Worm (Caenorhabditis elegans) whole organism, L2 larva: ENCODE data around the gene srh-1.

ENCODE experiments used
- C34F6.9 ChIP-seq: fragments of 150-350 bp; optimal IDR thresholded peaks from 2 replicates; lab custom pipeline; 2014; ENCODE audit warnings: missing biosample characterization, missing genetic modification characterization
- F13H6.1 ChIP-seq: sonication (generic microtip); optimal IDR thresholded peaks from 2 replicates; lab custom pipeline; 2016; ENCODE audit warnings: missing genetic modification characterization, missing compliant biosample characterization
- Y55F3AM.14 ChIP-seq: fragments of 200-800 bp; sonication (Bioruptor generic); optimal IDR thresholded peaks from 2 replicates; lab custom pipeline; 2018; ENCODE audit warnings: mild to moderate bottlenecking, missing genetic modification characterization, missing compliant biosample characterization
- ZK546.5 ChIP-seq: sonication (generic microtip); optimal IDR thresholded peaks from 2 replicates; lab custom pipeline; 2017; ENCODE audit warnings: missing biosample characterization, missing genetic modification characterization
- alr-1 ChIP-seq: fragments of 150-350 bp; optimal IDR thresholded peaks from 2 replicates; lab custom pipeline; 2014; ENCODE audit warnings: missing biosample characterization, missing genetic modification characterization
- aly-2 ChIP-seq: fragments of 150-350 bp; optimal IDR thresholded peaks from 2 replicates; lab custom pipeline; 2014; ENCODE audit warnings: missing biosample characterization, missing genetic modification characterization
- ama-1 ChIP-seq: fragments of 150-350 bp; optimal IDR thresholded peaks from 2 replicates; lab custom pipeline; 2018; ENCODE audit warnings: inconsistent platforms
- blmp-1 ChIP-seq: sonication (generic microtip); optimal IDR thresholded peaks from 2 replicates; lab custom pipeline; 2017; ENCODE audit warnings: missing genetic modification characterization, mild to moderate bottlenecking, missing compliant biosample characterization, antibody characterized with exemption, moderate library complexity; ENCODE audit not compliant: insufficient read depth
- ceh-16 ChIP-seq: fragments of 150-350 bp; optimal IDR thresholded peaks from 2 replicates; lab custom pipeline; 2014; ENCODE audit warnings: missing biosample characterization, missing genetic modification characterization
- ceh-82 ChIP-seq: fragments of 150-350 bp; optimal IDR thresholded peaks from 2 replicates; lab custom pipeline; 2014; ENCODE audit warnings: missing biosample characterization, missing genetic modification characterization
- crh-2 ChIP-seq: sonication (generic microtip); optimal IDR thresholded peaks from 2 replicates; lab custom pipeline; 2017; ENCODE audit warnings: missing biosample characterization, missing genetic modification characterization
- dmd-4 ChIP-seq: sonication (generic microtip); optimal IDR thresholded peaks from 2 replicates; lab custom pipeline; 2017; ENCODE audit warnings: missing biosample characterization, missing genetic modification characterization
- egl-27 ChIP-seq: sonication (generic microtip); optimal IDR thresholded peaks from 3 replicates; lab custom pipeline; 2017; ENCODE audit warnings: missing biosample characterization, missing genetic modification reagents, missing genetic modification characterization
- elt-1 ChIP-seq: fragments of 150-350 bp; optimal IDR thresholded peaks from 2 replicates; lab custom pipeline; 2014; ENCODE audit warnings: missing biosample characterization, missing genetic modification characterization
- elt-3 ChIP-seq: sonication (generic microtip); optimal IDR thresholded peaks from 2 replicates; lab custom pipeline; 2017; ENCODE audit warnings: missing biosample characterization, missing genetic modification characterization
- fos-1 ChIP-seq: fragments of 150-350 bp; optimal IDR thresholded peaks from 2 replicates; lab custom pipeline; 2014; ENCODE audit warnings: missing biosample characterization, missing genetic modification characterization
- gmeb-1 ChIP-seq: fragments of 150-350 bp; optimal IDR thresholded peaks from 2 replicates; lab custom pipeline; 2014; ENCODE audit warnings: missing biosample characterization, missing genetic modification characterization
- lin-11 ChIP-seq: fragments of 150-350 bp; sonication (generic microtip); optimal IDR thresholded peaks from 2 replicates; lab custom pipeline; 2014; ENCODE audit warnings: missing biosample characterization, missing genetic modification characterization, inconsistent platforms, mixed read lengths
- lin-39 ChIP-seq: fragments of 150-350 bp; optimal IDR thresholded peaks from 2 replicates; lab custom pipeline; 2014; ENCODE audit warnings: missing biosample characterization, missing genetic modification reagents, missing genetic modification characterization
- lsy-2 ChIP-seq, 2 experiments: fragments of 150-350 bp in 1 of 2; sonication (generic microtip) in 1 of 2; optimal IDR thresholded peaks; 2 replicates each; lab custom pipeline; 2014 to 2017; ENCODE audit warnings: missing biosample characterization in 2 of 2, missing genetic modification characterization in 2 of 2
- mbf-1 ChIP-seq: sonication (generic microtip); optimal IDR thresholded peaks from 2 replicates; lab custom pipeline; 2017; ENCODE audit warnings: missing biosample characterization, missing genetic modification characterization
- mdl-1 ChIP-seq, 2 experiments: fragments of 150-350 bp in 1 of 2; sonication (generic microtip) in 1 of 2; optimal IDR thresholded peaks; 2 replicates each; lab custom pipeline; 2017; ENCODE audit warnings: missing biosample characterization in 2 of 2, missing genetic modification characterization in 2 of 2
- nhr-10 ChIP-seq: sonication (generic microtip); optimal IDR thresholded peaks from 2 replicates; lab custom pipeline; 2017; ENCODE audit warnings: missing biosample characterization, missing genetic modification characterization
- nhr-11 ChIP-seq: fragments of 150-350 bp; optimal IDR thresholded peaks from 2 replicates; lab custom pipeline; 2014; ENCODE audit warnings: missing biosample characterization, missing genetic modification characterization
- nhr-12 ChIP-seq: fragments of 150-350 bp; optimal IDR thresholded peaks from 2 replicates; lab custom pipeline; 2014; ENCODE audit warnings: missing biosample characterization, missing genetic modification characterization
- nhr-129 ChIP-seq: fragments of 150-350 bp; optimal IDR thresholded peaks from 2 replicates; lab custom pipeline; 2014; ENCODE audit warnings: missing biosample characterization, missing genetic modification characterization
- nhr-21 ChIP-seq: fragments of 150-350 bp; optimal IDR thresholded peaks from 2 replicates; lab custom pipeline; 2014; ENCODE audit warnings: missing biosample characterization, missing genetic modification characterization
- nhr-23 ChIP-seq: fragments of 150-350 bp; optimal IDR thresholded peaks from 2 replicates; lab custom pipeline; 2014; ENCODE audit warnings: missing biosample characterization, missing genetic modification reagents, missing genetic modification characterization
- nhr-237 ChIP-seq: fragments of 150-350 bp; optimal IDR thresholded peaks from 2 replicates; lab custom pipeline; 2014; ENCODE audit warnings: missing biosample characterization, missing genetic modification characterization
- nhr-25 ChIP-seq: fragments of 150-350 bp; sonication (generic microtip); optimal IDR thresholded peaks from 3 replicates; lab custom pipeline; 2014; ENCODE audit warnings: missing biosample characterization, missing genetic modification characterization
- nhr-6 ChIP-seq: fragments of 150-350 bp; optimal IDR thresholded peaks from 2 replicates; lab custom pipeline; 2014; ENCODE audit warnings: missing biosample characterization, missing genetic modification characterization
- peb-1 ChIP-seq: fragments of 150-350 bp; optimal IDR thresholded peaks from 2 replicates; lab custom pipeline; 2014; ENCODE audit warnings: missing biosample characterization, missing genetic modification characterization
- sem-4 ChIP-seq: fragments of 150-350 bp; optimal IDR thresholded peaks from 2 replicates; lab custom pipeline; 2014; ENCODE audit warnings: missing biosample characterization, missing genetic modification reagents, missing genetic modification characterization
- skn-1 ChIP-seq: sonication (generic microtip); optimal IDR thresholded peaks from 2 replicates; lab custom pipeline; 2017; ENCODE audit warnings: missing biosample characterization, missing genetic modification characterization
- sma-3 ChIP-seq: sonication (generic microtip); optimal IDR thresholded peaks from 2 replicates; lab custom pipeline; 2016; ENCODE audit warnings: missing genetic modification reagents, missing genetic modification characterization, missing compliant biosample characterization
- sma-9 ChIP-seq, 2 experiments: fragments of 150-350 bp in 1 of 2; sonication (generic microtip) in 1 of 2; optimal IDR thresholded peaks; 2 replicates each; lab custom pipeline; 2014 to 2016; ENCODE audit warnings: missing genetic modification characterization in 2 of 2, mild to moderate bottlenecking in 1 of 2, missing biosample characterization in 1 of 2, missing compliant biosample characterization in 1 of 2, missing genetic modification reagents in 1 of 2, moderate library complexity in 1 of 2
- snpc-4 ChIP-seq: fragments of 150-350 bp; optimal IDR thresholded peaks from 2 replicates; lab custom pipeline; 2014; ENCODE audit warnings: missing biosample characterization, missing genetic modification characterization
- unc-39 ChIP-seq: fragments of 150-350 bp; optimal IDR thresholded peaks from 2 replicates; lab custom pipeline; 2014; ENCODE audit warnings: missing biosample characterization, missing genetic modification characterization
- unc-62 ChIP-seq: fragments of 150-350 bp; optimal IDR thresholded peaks from 2 replicates; lab custom pipeline; 2014; ENCODE audit warnings: missing biosample characterization, missing genetic modification reagents, missing genetic modification characterization
- ztf-1 ChIP-seq: fragments of 200-800 bp; sonication (Bioruptor generic); conservative IDR thresholded peaks from 2 replicates; pipeline ENCODE4 v1.3.6; 2022; ENCODE audit warnings: missing genetic modification characterization, missing compliant biosample characterization
- ztf-11 ChIP-seq: sonication (generic microtip); optimal IDR thresholded peaks from 2 replicates; lab custom pipeline; 2017; ENCODE audit warnings: missing biosample characterization, missing genetic modification characterization
- ztf-4 ChIP-seq: fragments of 150-350 bp; optimal IDR thresholded peaks from 2 replicates; lab custom pipeline; 2014; ENCODE audit warnings: missing biosample characterization, missing genetic modification characterization

Gene srh-1

DNA sequence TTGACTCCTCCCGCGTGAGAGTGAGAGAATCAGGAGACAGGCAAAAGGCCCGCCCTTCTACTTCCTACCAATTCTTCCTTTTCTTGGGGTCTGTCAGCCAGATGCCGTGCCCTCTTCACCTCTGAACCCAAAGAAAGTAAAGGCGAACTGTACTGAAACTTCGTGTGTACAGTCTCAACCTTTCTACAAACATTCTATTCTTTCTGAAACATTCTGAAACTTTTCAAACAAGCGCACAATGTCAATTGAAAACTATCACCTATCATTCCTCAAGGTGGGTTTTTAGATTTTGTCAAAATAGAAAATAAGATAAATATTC, 46.8 kb downstream of the srh-1 start:
- TF ChIP-seq nhr-11 (tag; lab: Kevin White, UChicago) (no peak), ama-1 (peak; percentile 63), sem-4 (tag; lab: Kevin White, UChicago) (no peak)

DNA sequence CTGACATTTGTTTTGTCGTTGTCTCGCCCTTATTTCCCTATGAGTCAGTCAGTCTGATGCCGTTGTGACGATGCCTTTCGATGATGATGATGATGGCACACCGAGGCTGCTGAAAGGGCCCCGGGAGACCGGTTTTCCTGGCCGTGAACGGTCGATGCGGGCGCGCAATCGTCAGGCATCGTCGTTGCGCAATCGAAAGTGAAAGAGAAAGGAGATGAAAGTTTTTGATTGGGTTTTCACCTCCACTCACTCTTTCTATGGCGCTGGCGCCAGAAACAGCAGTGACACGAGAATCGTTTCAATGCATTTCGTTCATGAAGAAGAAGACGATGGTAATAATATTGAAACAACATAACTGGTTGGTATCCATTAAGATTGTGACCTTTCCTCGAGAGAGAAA, 47.3 kb downstream of the srh-1 start:
- peak; percentile 33 for TF ChIP-seq fos-1 (tag; lab: Kevin White, UChicago)
- no peak for TF ChIP-seq ztf-4 (tag; lab: Kevin White, UChicago)
- TF ChIP-seq ceh-82 (tag; lab: Kevin White, UChicago), result no peak
- TF ChIP-seq nhr-237, result no peak
- no peak for TF ChIP-seq nhr-11 (tag; lab: Kevin White, UChicago)
- no peak for TF ChIP-seq peb-1 (tag; lab: Kevin White, UChicago)
- TF ChIP-seq nhr-6 (tag; lab: Kevin White, UChicago), result no peak
- TF ChIP-seq unc-62 (GFP tag; lab: Kevin White, UChicago), result no peak
- no peak for TF ChIP-seq lin-11 (tag; lab: Kevin White, UChicago)
- no peak for TF ChIP-seq ZK546.5 (tag; lab: Kevin White, UChicago)
- no peak for TF ChIP-seq crh-2 (tag; lab: Kevin White, UChicago)
- peak; percentile 88 for TF ChIP-seq nhr-25 (tag; lab: Kevin White, UChicago)
- TF ChIP-seq sma-9 (GFP tag; optimal IDR thresholded peaks at IDR 0.05; lab: Kevin White, UChicago), result peak; percentile 87
- TF ChIP-seq sma-9 (tag; optimal IDR thresholded peaks at IDR 0.05; lab: Kevin White, UChicago), result no peak
- TF ChIP-seq lin-39 (tag; lab: Kevin White, UChicago), result no peak
- peak; percentile 80 for TF ChIP-seq sem-4 (tag; lab: Kevin White, UChicago)
- no peak for TF ChIP-seq ama-1
- TF ChIP-seq skn-1 (tag; lab: Kevin White, UChicago), result no peak
- TF ChIP-seq blmp-1 (tag; lab: Kevin White, UChicago), result peak; percentile 100
- no peak for TF ChIP-seq dmd-4 (tag; lab: Kevin White, UChicago)
- peak; percentile 72 for TF ChIP-seq sma-3 (GFP tag; lab: Kevin White, UChicago)
- TF ChIP-seq C34F6.9 (tag; lab: Kevin White, UChicago), result no peak
- no peak for TF ChIP-seq aly-2
- TF ChIP-seq elt-1 (tag; lab: Kevin White, UChicago), result no peak
- TF ChIP-seq nhr-129, result peak; percentile 67
- TF ChIP-seq elt-3, result no peak
- TF ChIP-seq snpc-4 (tag; lab: Kevin White, UChicago), result no peak
- TF ChIP-seq unc-39 (tag; lab: Kevin White, UChicago), result no peak
- TF ChIP-seq nhr-21 (tag; lab: Kevin White, UChicago), result peak; percentile 46
- TF ChIP-seq ztf-11 (tag; lab: Kevin White, UChicago), result no peak
- peak; percentile 61 for TF ChIP-seq Y55F3AM.14 (GFP tag; lab: Kevin White, UChicago)
- no peak for TF ChIP-seq mdl-1 (tag; optimal IDR thresholded peaks at IDR 0.05; lab: Kevin White, UChicago)
- no peak for TF ChIP-seq nhr-23 (tag; lab: Kevin White, UChicago)
- no peak for TF ChIP-seq alr-1 (tag; lab: Kevin White, UChicago)
- TF ChIP-seq lsy-2 (tag; optimal IDR thresholded peaks at IDR 0.05; lab: Kevin White, UChicago), result no peak
- no peak for TF ChIP-seq F13H6.1 (tag; lab: Kevin White, UChicago)
- TF ChIP-seq ceh-16 (tag; lab: Kevin White, UChicago), result no peak
- peak; percentile 62 for TF ChIP-seq egl-27 (tag; lab: Kevin White, UChicago)

DNA sequence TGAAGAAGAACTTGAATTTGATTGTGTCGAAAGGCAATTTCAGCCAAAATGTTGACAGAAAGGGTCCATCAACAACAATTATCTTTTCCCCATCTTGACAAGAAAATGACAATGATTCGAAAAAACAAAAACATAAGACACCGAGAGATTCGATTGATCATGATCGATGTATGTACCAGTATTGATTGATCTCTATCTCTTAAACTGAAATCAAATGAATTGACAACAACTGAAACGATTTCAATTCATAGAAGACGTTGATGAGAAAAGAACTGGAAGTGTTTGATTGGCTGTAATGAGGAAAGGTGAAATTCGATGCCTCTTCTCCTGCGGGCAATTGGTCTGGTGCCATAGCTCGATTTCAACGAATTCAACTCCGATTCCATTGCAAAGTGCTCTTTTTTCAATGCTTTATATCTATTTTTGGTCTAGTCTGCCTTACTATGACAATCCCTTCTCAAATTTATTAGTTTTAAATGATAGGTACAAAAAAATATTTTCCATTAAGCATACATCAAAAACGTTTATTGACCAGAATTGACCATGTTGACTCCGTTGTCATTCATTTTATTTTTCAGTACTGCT, 47.8 kb downstream of the srh-1 start:
- TF ChIP-seq nhr-12 (tag; lab: Kevin White, UChicago) (no peak), unc-62 (GFP tag; lab: Kevin White, UChicago) (no peak), egl-27 (tag; lab: Kevin White, UChicago) (no peak), crh-2 (tag; lab: Kevin White, UChicago) (no peak), ceh-82 (tag; lab: Kevin White, UChicago) (no peak), ceh-16 (tag; lab: Kevin White, UChicago) (no peak), gmeb-1 (tag; lab: Kevin White, UChicago) (no peak), nhr-237 (no peak), ztf-11 (tag; lab: Kevin White, UChicago) (no peak), nhr-10 (tag; lab: Kevin White, UChicago) (no peak), lsy-2 (tag; optimal IDR thresholded peaks at IDR 0.05; lab: Kevin White, UChicago) (no peak), ama-1 (no peak), nhr-25 (tag; lab: Kevin White, UChicago) (no peak), skn-1 (tag; lab: Kevin White, UChicago) (no peak), sma-9 (GFP tag; optimal IDR thresholded peaks at IDR 0.05; lab: Kevin White, UChicago) (no peak), sma-9 (tag; optimal IDR thresholded peaks at IDR 0.05; lab: Kevin White, UChicago) (no peak), ztf-1 (GFP tag; lab: Robert Waterston, UW) (no peak), fos-1 (tag; lab: Kevin White, UChicago) (no peak), lin-11 (tag; lab: Kevin White, UChicago) (no peak), mbf-1 (tag; lab: Kevin White, UChicago) (no peak)
